Worm (Caenorhabditis elegans) whole organism, L2 larva: ENCODE results near the gene C08E3.15.

Experiments
- F13H6.1 ChIP-seq: sonication (generic microtip); optimal IDR thresholded peaks from 2 replicates; lab custom pipeline; 2016; ENCODE audit warnings: missing genetic modification characterization, missing compliant biosample characterization
- elt-1 ChIP-seq: fragments of 150-350 bp; optimal IDR thresholded peaks from 2 replicates; lab custom pipeline; 2014; ENCODE audit warnings: missing biosample characterization, missing genetic modification characterization
- nhr-11 ChIP-seq: fragments of 150-350 bp; optimal IDR thresholded peaks from 2 replicates; lab custom pipeline; 2014; ENCODE audit warnings: missing biosample characterization, missing genetic modification characterization
- nhr-12 ChIP-seq: fragments of 150-350 bp; optimal IDR thresholded peaks from 2 replicates; lab custom pipeline; 2014; ENCODE audit warnings: missing biosample characterization, missing genetic modification characterization

DNA sequence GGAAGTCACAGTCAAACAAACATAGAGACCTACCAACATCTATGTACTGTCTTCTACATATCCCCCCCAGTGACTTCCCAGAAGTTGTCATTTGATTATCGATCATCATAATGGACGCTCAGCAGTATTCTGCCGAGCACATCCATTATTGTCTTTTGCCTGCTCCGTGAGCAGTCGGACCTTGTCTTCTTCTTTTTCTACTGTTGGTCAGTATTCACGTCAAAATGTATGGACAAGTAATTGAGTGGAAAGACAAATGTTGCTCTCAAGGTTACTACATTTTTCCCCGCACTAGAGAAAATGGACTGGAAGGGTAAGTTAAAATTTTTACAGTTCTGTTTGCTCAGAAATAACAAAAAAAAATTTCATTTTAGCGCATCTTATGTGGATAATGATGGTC is 27.2 kb upstream of the C08E3.15 start, which contains the start of gene btb-12:
- TF ChIP-seq elt-1 (tag; lab: Kevin White, UChicago) (no peak), nhr-12 (no peak), nhr-11 (tag; lab: Kevin White, UChicago) (no peak), F13H6.1 (no peak)
